Worm (Caenorhabditis elegans) whole organism, L4/young adult: ENCODE data around the gene Y113G7B.27.

Experiments used
- dao-5 ChIP-seq: sonication (generic microtip); optimal IDR thresholded peaks from 2 replicates; lab custom pipeline; 2016; ENCODE audit warnings: missing genotype, missing genetic modification characterization, moderate library complexity, missing compliant biosample characterization
- him-1 ChIP-seq: sonication (generic microtip); optimal IDR thresholded peaks from 2 replicates; lab custom pipeline; 2016; ENCODE audit warnings: missing genotype, missing genetic modification reagents, missing genetic modification characterization, missing compliant biosample characterization

- TF ChIP-seq dao-5 (no peak), him-1 (tag; lab: Kevin White, UChicago) (no peak)
These were observed 28.4 kb upstream of the Y113G7B.27 start, which contains the start of gene F19B2.5 for ce11 chrV:20164059-20164892.
